Fruit fly (Drosophila melanogaster) whole organism, wandering third instar larva: ENCODE data around the gene Rab39.

ENCODE experiments used
- Abd-B ChIP-seq: fragments of >200 bp; optimal IDR thresholded peaks from 2 replicates; lab custom pipeline; 2017; ENCODE audit warnings: missing biosample characterization, missing genetic modification characterization
- CG32264 ChIP-seq: fragments of 200-800 bp; sonication (Bioruptor generic); optimal IDR thresholded peaks from 2 replicates; lab custom pipeline; 2016; ENCODE audit warnings: missing biosample characterization, missing genetic modification characterization
- CG9705 ChIP-seq: fragments of 200-800 bp; sonication (Bioruptor generic); optimal IDR thresholded peaks from 2 replicates; lab custom pipeline; 2018; ENCODE audit warnings: missing biosample characterization, mild to moderate bottlenecking, missing genetic modification characterization
- CrebA ChIP-seq: fragments of 200-800 bp; sonication (Bioruptor generic); optimal IDR thresholded peaks from 2 replicates; lab custom pipeline; 2016; ENCODE audit warnings: missing biosample characterization, mild to moderate bottlenecking, missing genetic modification characterization, borderline replicate concordance
- Dfd ChIP-seq: fragments of >200 bp; optimal IDR thresholded peaks from 2 replicates; lab custom pipeline; 2017; ENCODE audit warnings: missing biosample characterization, missing genetic modification characterization
- Dif ChIP-seq: fragments of 200-275, 200-300 bp; sonication (Bioruptor generic); optimal IDR thresholded peaks from 2 replicates; lab custom pipeline; 2018; ENCODE audit warnings: missing biosample characterization, missing genetic modification characterization; ENCODE audit not compliant: partially characterized antibody
- GATAd ChIP-seq: sonication (Bioruptor generic); optimal IDR thresholded peaks from 2 replicates; lab custom pipeline; 2016; ENCODE audit warnings: missing biosample characterization, missing genetic modification characterization
- HLH106 ChIP-seq: fragments of 200-800 bp; optimal IDR thresholded peaks from 3 replicates; lab custom pipeline; 2019; ENCODE audit warnings: missing biosample characterization, mild to moderate bottlenecking, missing genetic modification characterization, moderate library complexity
- Hnf4 ChIP-seq: fragments of 200-800 bp; sonication (Bioruptor generic); optimal IDR thresholded peaks from 2 replicates; lab custom pipeline; 2016; ENCODE audit warnings: missing biosample characterization, mild to moderate bottlenecking, missing genetic modification characterization
- Hr78 ChIP-seq: fragments of >200 bp; optimal IDR thresholded peaks from 2 replicates; lab custom pipeline; 2017; ENCODE audit warnings: missing biosample characterization, missing genetic modification characterization
- Hr83 ChIP-seq: fragments of 200-300 bp; sonication (Bioruptor generic); optimal IDR thresholded peaks from 2 replicates; lab custom pipeline; 2016; ENCODE audit warnings: missing biosample characterization, mild to moderate bottlenecking, missing genetic modification characterization, moderate library complexity; ENCODE audit not compliant: poor library complexity, severe bottlenecking
- Jra ChIP-seq: sonication (Bioruptor generic); optimal IDR thresholded peaks from 2 replicates; lab custom pipeline; 2016; ENCODE audit warnings: missing biosample characterization, missing genetic modification characterization
- Mio ChIP-seq: sonication (Bioruptor generic); optimal IDR thresholded peaks from 2 replicates; lab custom pipeline; 2016; ENCODE audit warnings: missing biosample characterization, missing genetic modification characterization
- Myc ChIP-seq: fragments of >200 bp; optimal IDR thresholded peaks from 2 replicates; lab custom pipeline; 2017
- N ChIP-seq: fragments of >200 bp; optimal IDR thresholded peaks from 2 replicates; lab custom pipeline; 2018; ENCODE audit warnings: missing biosample characterization, missing external identifiers, missing genetic modification characterization
- OdsH ChIP-seq: fragments of 200-800 bp; sonication (Bioruptor generic); optimal IDR thresholded peaks from 2 replicates; lab custom pipeline; 2016; ENCODE audit warnings: missing biosample characterization, mild to moderate bottlenecking, missing genetic modification characterization
- Rel ChIP-seq, 2 experiments: fragments of 200-800 bp; sonication (Bioruptor generic) in 1 of 2; optimal IDR thresholded peaks; 2 replicates in 1 of 2; 3 replicates in 1 of 2; lab custom pipeline; 2016 to 2019; ENCODE audit warnings: mild to moderate bottlenecking in 2 of 2, missing biosample characterization in 2 of 2, missing genetic modification characterization in 2 of 2, moderate library complexity in 1 of 2
- Sp1 ChIP-seq: fragments of 200-800 bp; sonication (Bioruptor generic); optimal IDR thresholded peaks from 3 replicates; lab custom pipeline; 2019; ENCODE audit warnings: missing biosample characterization, mild to moderate bottlenecking, missing genetic modification characterization, moderate library complexity
- Vsx2 ChIP-seq: fragments of 200-300, 225-300 bp; sonication (Bioruptor generic); optimal IDR thresholded peaks from 2 replicates; lab custom pipeline; 2018; ENCODE audit warnings: missing biosample characterization, missing genetic modification characterization; ENCODE audit not compliant: partially characterized antibody
- br ChIP-seq: fragments of 200-800 bp; sonication (Bioruptor generic); optimal IDR thresholded peaks from 2 replicates; lab custom pipeline; 2016; ENCODE audit warnings: missing biosample characterization, missing genetic modification characterization
- brk ChIP-seq: fragments of 200-800 bp; sonication (Bioruptor generic); optimal IDR thresholded peaks from 2 replicates; lab custom pipeline; 2016; ENCODE audit warnings: missing biosample characterization, mild to moderate bottlenecking, missing genetic modification characterization
- dl ChIP-seq, 2 experiments: fragments of 175-275, 200-275 bp in 1 of 2; fragments of 200-275 bp in 1 of 2; sonication (Bioruptor generic); optimal IDR thresholded peaks; lab custom pipeline; 2018; ENCODE audit warnings: mild to moderate bottlenecking in 2 of 2, missing biosample characterization in 2 of 2, missing genetic modification characterization in 2 of 2, moderate library complexity in 2 of 2; ENCODE audit not compliant: partially characterized antibody in 2 of 2, insufficient read depth in 1 of 2
- dmrt93B ChIP-seq: fragments of 200-800 bp; sonication (Bioruptor generic); optimal IDR thresholded peaks from 2 replicates; lab custom pipeline; 2018; ENCODE audit warnings: missing biosample characterization, mild to moderate bottlenecking, missing genetic modification characterization
- dsf ChIP-seq: sonication (Bioruptor generic); optimal IDR thresholded peaks from 2 replicates; lab custom pipeline; 2016; ENCODE audit warnings: missing biosample characterization, missing genetic modification characterization, borderline replicate concordance
- ey ChIP-seq: fragments of 200-800 bp; sonication (Bioruptor generic); optimal IDR thresholded peaks from 2 replicates; lab custom pipeline; 2016; ENCODE audit warnings: missing biosample characterization, missing genetic modification characterization
- foxo ChIP-seq, 2 experiments: fragments of 200-800 bp; sonication (Bioruptor generic); optimal IDR thresholded peaks; 2 replicates in 1 of 2; 3 replicates in 1 of 2; lab custom pipeline; 2016 to 2017; ENCODE audit warnings: missing biosample characterization in 2 of 2, missing genetic modification characterization in 2 of 2
- fru ChIP-seq: fragments of 200-800 bp; sonication (Bioruptor generic); optimal IDR thresholded peaks from 3 replicates; lab custom pipeline; 2016; ENCODE audit warnings: missing biosample characterization, mild to moderate bottlenecking, missing genetic modification characterization
- h ChIP-seq: fragments of 200-800 bp; sonication (Bioruptor generic); optimal IDR thresholded peaks from 3 replicates; lab custom pipeline; 2016; ENCODE audit warnings: missing biosample characterization, mild to moderate bottlenecking, missing genetic modification characterization
- jim ChIP-seq: fragments of 175-275, 200-325 bp; sonication (Bioruptor generic); optimal IDR thresholded peaks from 2 replicates; lab custom pipeline; 2016; ENCODE audit warnings: missing biosample characterization, mild to moderate bottlenecking, missing genetic modification characterization
- lola ChIP-seq: fragments of >200 bp; optimal IDR thresholded peaks from 2 replicates; lab custom pipeline; 2017; ENCODE audit warnings: missing biosample characterization, missing genetic modification characterization
- pan ChIP-seq: fragments of >200 bp; optimal IDR thresholded peaks from 2 replicates; lab custom pipeline; 2017
- psq ChIP-seq: fragments of 200-800 bp; sonication (Bioruptor generic); optimal IDR thresholded peaks from 3 replicates; lab custom pipeline; 2017; ENCODE audit warnings: missing biosample characterization, mild to moderate bottlenecking, missing genetic modification characterization, moderate library complexity
- rgr ChIP-seq: fragments of 200-800 bp; sonication (Bioruptor generic); optimal IDR thresholded peaks from 3 replicates; lab custom pipeline; 2016; ENCODE audit warnings: missing biosample characterization, mild to moderate bottlenecking, missing genetic modification characterization
- sage ChIP-seq: fragments of 200-800 bp; sonication (Bioruptor generic); optimal IDR thresholded peaks from 2 replicates; lab custom pipeline; 2016; ENCODE audit warnings: missing biosample characterization, mild to moderate bottlenecking, missing genetic modification characterization
- sv ChIP-seq: fragments of 200-800 bp; sonication (Bioruptor generic); optimal IDR thresholded peaks from 3 replicates; lab custom pipeline; 2016; ENCODE audit warnings: missing biosample characterization, missing genetic modification characterization
- tai ChIP-seq: sonication (Bioruptor generic); optimal IDR thresholded peaks from 2 replicates; lab custom pipeline; 2016; ENCODE audit warnings: missing biosample characterization, missing genetic modification characterization
- usp ChIP-seq: fragments of >200 bp; optimal IDR thresholded peaks from 2 replicates; lab custom pipeline; 2017; ENCODE audit warnings: missing biosample characterization, missing genetic modification characterization
- woc ChIP-seq: sonication (Bioruptor generic); optimal IDR thresholded peaks from 2 replicates; lab custom pipeline; 2016; ENCODE audit warnings: missing biosample characterization, mild to moderate bottlenecking, missing genetic modification characterization

The Rab39 gene

DNA sequence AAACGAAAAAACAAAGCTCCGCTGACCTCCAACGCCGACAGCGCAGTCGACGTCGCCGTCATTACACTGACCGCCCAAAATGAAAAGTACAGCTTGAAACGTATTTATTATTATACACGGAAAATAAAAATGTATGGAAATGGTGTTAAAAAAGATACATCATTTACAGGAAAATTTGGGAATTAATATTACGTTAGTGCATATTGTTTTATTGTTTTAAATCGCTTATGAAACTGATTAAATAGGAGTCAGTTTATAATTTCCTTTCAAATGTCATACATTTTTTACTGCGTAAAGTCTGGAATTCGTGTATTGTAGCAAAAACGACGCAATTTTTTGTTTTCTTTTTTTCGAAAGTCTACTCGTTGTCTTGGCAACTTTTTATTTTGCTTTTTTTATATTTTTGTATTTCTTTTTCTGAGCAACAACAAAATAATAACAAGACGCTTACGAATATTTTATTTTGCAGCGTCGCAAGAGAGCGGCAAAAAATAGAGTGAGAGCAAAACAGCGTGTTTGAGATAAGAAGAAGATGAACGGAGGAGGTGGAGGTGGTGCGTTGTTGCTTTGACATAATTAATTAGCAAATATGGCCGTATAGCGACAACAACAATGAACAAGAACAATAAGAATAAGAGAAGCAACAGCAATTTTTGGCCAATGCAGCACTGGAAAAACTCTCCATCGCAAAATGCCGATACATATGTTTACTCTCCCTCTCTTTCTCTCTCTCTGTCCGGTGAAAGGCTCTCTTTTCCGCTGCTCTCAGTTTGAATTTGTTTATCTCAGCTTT is 42.6 kb upstream of the Rab39 start:
- no peak for TF ChIP-seq Rel (GFP tag; optimal IDR thresholded peaks at IDR 0.05; lab: Kevin White, UChicago)
- peak; percentile 63 for TF ChIP-seq Rel (tag; optimal IDR thresholded peaks at IDR 0.05; lab: Kevin White, UChicago)
- peak; percentile 63 for TF ChIP-seq sv (GFP tag; lab: Kevin White, UChicago)
- TF ChIP-seq Dfd (GFP tag; lab: Kevin White, UChicago) = no peak
- TF ChIP-seq Vsx2 (GFP tag; lab: Kevin White, UChicago) = peak; percentile 33
- peak; percentile 74 for TF ChIP-seq dmrt93B
- TF ChIP-seq Mio (GFP tag; lab: Kevin White, UChicago) = no peak
- no peak for TF ChIP-seq jim (GFP tag; lab: Kevin White, UChicago)
- TF ChIP-seq sage (GFP tag; lab: Kevin White, UChicago) = peak; percentile 72
- TF ChIP-seq Myc = no peak
- TF ChIP-seq CG32264 (GFP tag; lab: Kevin White, UChicago) = peak; percentile 50
- peak; percentile 92 for TF ChIP-seq Dif (GFP tag; lab: Kevin White, UChicago)
- no peak for TF ChIP-seq tai (GFP tag; lab: Kevin White, UChicago)
- TF ChIP-seq HLH106 = peak; percentile 88
- peak; percentile 89 for TF ChIP-seq rgr
- TF ChIP-seq Hr78 (GFP tag; lab: Kevin White, UChicago) = no peak
- TF ChIP-seq Hnf4 (GFP tag; lab: Kevin White, UChicago) = peak; percentile 81
- peak; percentile 96 for TF ChIP-seq Sp1 (GFP tag; lab: Kevin White, UChicago)
- peak; percentile 12 for TF ChIP-seq dsf (GFP tag; lab: Kevin White, UChicago)
- TF ChIP-seq brk = peak; percentile 87
- TF ChIP-seq fru = peak; percentile 87
- TF ChIP-seq CrebA = peak; percentile 88
- no peak for TF ChIP-seq pan (lab: Kevin White, UChicago)
- TF ChIP-seq woc = peak; percentile 79
- no peak for TF ChIP-seq N (GFP tag; lab: Kevin White, UChicago)
- no peak for TF ChIP-seq lola (GFP tag; lab: Kevin White, UChicago)
- peak; percentile 87 for TF ChIP-seq psq (GFP tag; lab: Kevin White, UChicago)
- TF ChIP-seq Abd-B (GFP tag; lab: Kevin White, UChicago) = no peak
- TF ChIP-seq foxo (GFP tag; optimal IDR thresholded peaks at IDR 0.05; lab: Kevin White, UChicago) = peak in 1 of 2 experiments; percentile 80
- TF ChIP-seq OdsH (GFP tag; lab: Kevin White, UChicago) = peak; percentile 86
- peak; percentile 51 for TF ChIP-seq Hr83 (GFP tag; lab: Kevin White, UChicago)
- no peak for TF ChIP-seq usp
- TF ChIP-seq h (GFP tag; lab: Kevin White, UChicago) = peak; percentile 91
- TF ChIP-seq GATAd (GFP tag; lab: Kevin White, UChicago) = no peak
- peak; percentile 86 to 88 for TF ChIP-seq dl (GFP tag; optimal IDR thresholded peaks at IDR 0.05; lab: Kevin White, UChicago; ENCODE audit: insufficient read depth in 1 of 2, partially characterized antibody in 2 of 2)
- peak; percentile 83 for TF ChIP-seq br (GFP tag; lab: Kevin White, UChicago)
- peak; percentile 64 for TF ChIP-seq Jra (GFP tag; lab: Kevin White, UChicago)
- TF ChIP-seq CG9705 = peak; percentile 50
- peak; percentile 84 for TF ChIP-seq ey (GFP tag; lab: Kevin White, UChicago)

DNA sequence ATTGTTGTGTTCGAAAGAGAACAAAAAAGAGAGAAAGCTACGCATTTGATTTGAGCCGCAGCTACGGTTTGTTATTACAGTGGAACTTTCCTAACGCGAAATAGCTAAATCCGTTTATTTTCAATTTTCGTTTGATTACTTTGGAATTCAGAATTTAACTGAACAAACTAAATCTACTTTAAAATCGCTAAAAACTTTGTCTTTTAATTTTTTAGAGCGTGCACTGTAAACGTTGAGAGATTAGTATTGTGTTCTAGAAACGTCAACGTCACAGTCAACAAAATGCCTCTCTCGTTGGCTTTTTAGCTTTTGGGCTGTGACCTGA is 42.0 kb upstream of the Rab39 start:
- TF ChIP-seq Hnf4 (GFP tag; lab: Kevin White, UChicago) (peak; percentile 65), Jra (GFP tag; lab: Kevin White, UChicago) (no peak), h (GFP tag; lab: Kevin White, UChicago) (peak; percentile 80), dsf (GFP tag; lab: Kevin White, UChicago) (no peak), psq (GFP tag; lab: Kevin White, UChicago) (peak; percentile 34), dl (GFP tag; optimal IDR thresholded peaks at IDR 0.05; lab: Kevin White, UChicago; ENCODE audit: insufficient read depth in 1 of 2, partially characterized antibody in 2 of 2) (no peak), sv (GFP tag; lab: Kevin White, UChicago) (peak; percentile 45), CG9705 (peak; percentile 31), woc (peak; percentile 43), br (GFP tag; lab: Kevin White, UChicago) (peak; percentile 63), jim (GFP tag; lab: Kevin White, UChicago) (no peak), lola (GFP tag; lab: Kevin White, UChicago) (no peak), pan (lab: Kevin White, UChicago) (no peak), sage (GFP tag; lab: Kevin White, UChicago) (no peak), Vsx2 (GFP tag; lab: Kevin White, UChicago) (no peak), Hr83 (GFP tag; lab: Kevin White, UChicago) (no peak), usp (no peak), OdsH (GFP tag; lab: Kevin White, UChicago) (peak; percentile 78), Mio (GFP tag; lab: Kevin White, UChicago) (no peak), Abd-B (GFP tag; lab: Kevin White, UChicago) (no peak), brk (peak; percentile 58), CrebA (no peak), fru (peak; percentile 79), Rel (GFP tag; optimal IDR thresholded peaks at IDR 0.05; lab: Kevin White, UChicago) (no peak), Rel (tag; optimal IDR thresholded peaks at IDR 0.05; lab: Kevin White, UChicago) (no peak), HLH106 (peak; percentile 73), N (GFP tag; lab: Kevin White, UChicago) (no peak), ey (GFP tag; lab: Kevin White, UChicago) (peak; percentile 86), GATAd (GFP tag; lab: Kevin White, UChicago) (peak; percentile 55), CG32264 (GFP tag; lab: Kevin White, UChicago) (no peak), Dif (GFP tag; lab: Kevin White, UChicago) (no peak), Dfd (GFP tag; lab: Kevin White, UChicago) (no peak), rgr (peak; percentile 77), foxo (GFP tag; optimal IDR thresholded peaks at IDR 0.05; lab: Kevin White, UChicago) (peak in 1 of 2 experiments; percentile 82), tai (GFP tag; lab: Kevin White, UChicago) (peak; percentile 63), dmrt93B (peak; percentile 53), Myc (no peak), Hr78 (GFP tag; lab: Kevin White, UChicago) (no peak), Sp1 (GFP tag; lab: Kevin White, UChicago) (no peak)
- TF ChIP-seq, all 38 proteins: peak for 17
